Fruit fly (Drosophila melanogaster): ENCODE results near the gene ppk28.

ppk28 gene

dm6 chrX:16782175-16782916 is 23.5 kb upstream of the ppk28 start (continued):
- peak; percentile 34 for TF ChIP-seq CG18476 (GFP tag; optimal IDR thresholded peaks at IDR 0.05)
- TF ChIP-seq tio (GFP tag; optimal IDR thresholded peaks at IDR 0.05), result no peak
- TF ChIP-seq rib (GFP tag; IDR thresholded peaks at IDR 0.05), result no peak
- no peak for TF ChIP-seq CG11247 (GFP tag; IDR thresholded peaks at IDR 0.05)
- peak; percentile 23 for TF ChIP-seq CG14710 (tag; optimal IDR thresholded peaks at IDR 0.05)
- no peak for TF ChIP-seq emc (GFP tag; optimal IDR thresholded peaks at IDR 0.05)
- no peak for TF ChIP-seq Fer2 (tag; optimal IDR thresholded peaks at IDR 0.05)
- peak; percentile 68 for TF ChIP-seq seq (GFP tag; IDR thresholded peaks at IDR 0.05)
- TF ChIP-seq CG12071 (GFP tag; optimal IDR thresholded peaks at IDR 0.05), result peak; percentile 6
- TF ChIP-seq CG10959 (GFP tag; IDR thresholded peaks at IDR 0.05), result no peak
- TF ChIP-seq CG8281 (tag; optimal IDR thresholded peaks at IDR 0.05), result no peak
- peak; percentile 43; the same call in 1 of the 3 replicates for TF ChIP-seq CG11093 (GFP tag; IDR thresholded peaks at IDR 0.05)
- TF ChIP-seq sisA (GFP tag; IDR thresholded peaks at IDR 0.05), result peak; percentile 46
- no peak for TF ChIP-seq Neu2 (GFP tag; optimal IDR thresholded peaks at IDR 0.05; ENCODE audit: borderline replicate concordance)
- no peak for TF ChIP-seq Dfd (GFP tag; optimal IDR thresholded peaks at IDR 0.05)
- no peak for TF ChIP-seq ac (GFP tag; optimal IDR thresholded peaks at IDR 0.05)
- no peak for TF ChIP-seq stwl (tag; optimal IDR thresholded peaks at IDR 0.05)
- TF ChIP-seq lbe (GFP tag; optimal IDR thresholded peaks at IDR 0.05), result no peak
- peak; percentile 41; the same call in 1 of the 3 replicates for TF ChIP-seq zfh1 (GFP tag; IDR thresholded peaks at IDR 0.05)
- TF ChIP-seq gsb (GFP tag; IDR thresholded peaks at IDR 0.05), result no peak
- TF ChIP-seq Max (GFP tag; optimal IDR thresholded peaks at IDR 0.05), result peak; percentile 17
- TF ChIP-seq CG17568 (GFP tag; optimal IDR thresholded peaks at IDR 0.05), result no peak
- peak; percentile 25 for TF ChIP-seq CG1233 (GFP tag; optimal IDR thresholded peaks at IDR 0.05)
- peak; percentile 16 for TF ChIP-seq CG13624 (GFP tag; optimal IDR thresholded peaks at IDR 0.05)
- TF ChIP-seq cad (GFP tag; optimal IDR thresholded peaks at IDR 0.05), result no peak
- peak; percentile 49 for TF ChIP-seq ems (GFP tag; optimal IDR thresholded peaks at IDR 0.05)
- peak; percentile 60; the same call in 1 of the 3 replicates for TF ChIP-seq Optix (GFP tag; IDR thresholded peaks at IDR 0.05)
- peak; percentile 53 for TF ChIP-seq CG16863 (GFP tag; optimal IDR thresholded peaks at IDR 0.05)
- peak; percentile 4 for TF ChIP-seq Abd-B (GFP tag; optimal IDR thresholded peaks at IDR 0.05)
- TF ChIP-seq dysf (GFP tag; IDR thresholded peaks at IDR 0.05), result peak; percentile 75
- no peak for TF ChIP-seq Mad (GFP tag; optimal IDR thresholded peaks at IDR 0.05)
- TF ChIP-seq sd (tag; optimal IDR thresholded peaks at IDR 0.05), result peak; percentile 26
- peak; percentile 33; the same call in 1 of the 2 replicates for TF ChIP-seq al (GFP tag; IDR thresholded peaks at IDR 0.05)
- no peak for TF ChIP-seq CG42726 (GFP tag; IDR thresholded peaks at IDR 0.05; ENCODE audit: partially characterized antibody)
- TF ChIP-seq gcm2 (GFP tag; optimal IDR thresholded peaks at IDR 0.05), result peak; percentile 10
- TF ChIP-seq zf30C (GFP tag; optimal IDR thresholded peaks at IDR 0.05), result peak; percentile 43
- TF ChIP-seq dimm (GFP tag; IDR thresholded peaks at IDR 0.05), result no peak
- TF ChIP-seq pfk (GFP tag; optimal IDR thresholded peaks at IDR 0.05), result no peak
- TF ChIP-seq Gug (GFP tag; IDR thresholded peaks at IDR 0.05), result 0 out of 4 replicates have a peak, but pooled peaks have one; percentile 26
- TF ChIP-seq p53 (GFP tag; optimal IDR thresholded peaks at IDR 0.05), result no peak
- no peak for TF ChIP-seq Dref (GFP tag; IDR thresholded peaks at IDR 0.05)
- no peak for TF ChIP-seq CG13123 (GFP tag; optimal IDR thresholded peaks at IDR 0.05)
- TF ChIP-seq CG8388 (GFP tag; optimal IDR thresholded peaks at IDR 0.05), result peak; percentile 41
- peak; percentile 46 for TF ChIP-seq CG2712 (tag; optimal IDR thresholded peaks at IDR 0.05)
- TF ChIP-seq CG15696 (tag; optimal IDR thresholded peaks at IDR 0.05), result no peak
- peak; percentile 81 for TF ChIP-seq CG9609 (GFP tag; optimal IDR thresholded peaks at IDR 0.05)
- peak; percentile 33; the same call in 1 of the 3 replicates for TF ChIP-seq ken (GFP tag; IDR thresholded peaks at IDR 0.05)
- TF ChIP-seq Pdp1 (GFP tag; optimal IDR thresholded peaks at IDR 0.05), result peak; percentile 38 to 49
- TF ChIP-seq CG10654 (GFP tag; optimal IDR thresholded peaks at IDR 0.05), result no peak
- TF ChIP-seq CG17912 (GFP tag; optimal IDR thresholded peaks at IDR 0.05), result no peak

Data from whole organism, embryonic.